Worm (Caenorhabditis elegans) whole organism, early embryonic: ENCODE data around the gene T14G11.1.

Source experiments
- B0310.2 ChIP-seq: sonication (generic microtip); optimal IDR thresholded peaks from 2 replicates; lab custom pipeline; 2016; ENCODE audit warnings: mild to moderate bottlenecking, missing genetic modification characterization, missing compliant biosample characterization
- F13C5.2 ChIP-seq: sonication (generic microtip); optimal IDR thresholded peaks from 2 replicates; lab custom pipeline; 2017; ENCODE audit warnings: mild to moderate bottlenecking, missing genetic modification characterization, inconsistent platforms, missing compliant biosample characterization
- aly-1 ChIP-seq: sonication (generic microtip); optimal IDR thresholded peaks from 2 replicates; lab custom pipeline; 2016; ENCODE audit warnings: missing genetic modification characterization, missing compliant biosample characterization
- ama-1 ChIP-seq: fragments of 150-350 bp; optimal IDR thresholded peaks from 2 replicates; lab custom pipeline; 2014
- ceh-13 ChIP-seq: fragments of 200-800 bp; sonication (Bioruptor generic); optimal IDR thresholded peaks from 2 replicates; lab custom pipeline; 2018; ENCODE audit warnings: mild to moderate bottlenecking, missing genetic modification characterization, missing compliant biosample characterization
- ceh-36 ChIP-seq: sonication (generic microtip); optimal IDR thresholded peaks from 2 replicates; lab custom pipeline; 2016; ENCODE audit warnings: missing genetic modification characterization, inconsistent platforms, missing compliant biosample characterization
- ets-7 ChIP-seq: sonication (generic microtip); optimal IDR thresholded peaks from 2 replicates; lab custom pipeline; 2016; ENCODE audit warnings: missing genotype, missing genetic modification characterization, missing compliant biosample characterization
- flt-1 ChIP-seq: fragments of 200-800 bp; sonication (Bioruptor generic); IDR thresholded peaks from 2 replicates; pipeline ENCODE4 v1.3.6; 2022; ENCODE audit warnings: missing genetic modification characterization, missing compliant biosample characterization
- hmbx-1 ChIP-seq: sonication (generic microtip); optimal IDR thresholded peaks from 2 replicates; lab custom pipeline; 2016; ENCODE audit warnings: mild to moderate bottlenecking, missing genetic modification characterization, missing compliant biosample characterization
- hmg-4 ChIP-seq: fragments of 200-800 bp; sonication (Bioruptor generic); optimal IDR thresholded peaks from 2 replicates; lab custom pipeline; 2018; ENCODE audit warnings: mild to moderate bottlenecking, missing genetic modification characterization, missing compliant biosample characterization
- hnd-1 ChIP-seq: sonication (generic microtip); optimal IDR thresholded peaks from 2 replicates; lab custom pipeline; 2016; ENCODE audit warnings: missing genetic modification characterization, missing compliant biosample characterization
- pes-1 ChIP-seq: fragments of 200-800 bp; sonication (Bioruptor generic); IDR thresholded peaks from 2 replicates; pipeline ENCODE4 v1.3.6; 2022; ENCODE audit warnings: missing genetic modification reagents, missing genetic modification characterization, missing compliant biosample characterization
- scrt-1 ChIP-seq: fragments of 200-800 bp; sonication (Bioruptor generic); IDR thresholded peaks from 2 replicates; pipeline ENCODE4 v1.3.6; 2022; ENCODE audit warnings: missing genetic modification characterization, missing compliant biosample characterization
- sea-1 ChIP-seq: fragments of 200-800 bp; sonication (Bioruptor generic); conservative IDR thresholded peaks from 2 replicates; pipeline ENCODE4 v1.3.6; 2022; ENCODE audit warnings: missing genetic modification characterization, missing compliant biosample characterization
- tbx-11 ChIP-seq: fragments of 200-800 bp; sonication (Bioruptor generic); IDR thresholded peaks from 2 replicates; pipeline ENCODE4 v1.3.6; 2022; ENCODE audit warnings: missing genetic modification characterization, missing compliant biosample characterization
- tbx-37 ChIP-seq: fragments of 200-800 bp; sonication (Bioruptor generic); conservative IDR thresholded peaks from 2 replicates; pipeline ENCODE4 v1.3.6; 2022; ENCODE audit warnings: missing genetic modification reagents, missing genetic modification characterization, missing compliant biosample characterization
- tra-4 ChIP-seq: sonication (generic microtip); optimal IDR thresholded peaks from 2 replicates; lab custom pipeline; 2017; ENCODE audit warnings: missing genetic modification characterization, missing compliant biosample characterization

The T14G11.1 gene

ce11 chrX:2709183-2709582 lies 20.4 kb downstream of the T14G11.1 start:
- TF ChIP-seq tbx-37 (GFP tag; lab: Robert Waterston, UW) (no peak), B0310.2 (tag; lab: Kevin White, UChicago) (no peak), hmg-4 (GFP tag; lab: Kevin White, UChicago) (no peak), pes-1 (GFP tag; lab: Robert Waterston, UW) (no peak)

- TF ChIP-seq ceh-36 (tag; lab: Kevin White, UChicago) (no peak), hmbx-1 (tag; lab: Kevin White, UChicago) (no peak), aly-1 (tag; lab: Kevin White, UChicago) (no peak), ets-7 (no peak), hmg-4 (GFP tag; lab: Kevin White, UChicago) (no peak), sea-1 (GFP tag; lab: Robert Waterston, UW) (no peak), tra-4 (no peak), scrt-1 (GFP tag; lab: Robert Waterston, UW) (no peak), F13C5.2 (tag; lab: Kevin White, UChicago) (no peak), hnd-1 (tag; lab: Kevin White, UChicago) (no peak), tbx-37 (GFP tag; lab: Robert Waterston, UW) (no peak), flt-1 (GFP tag; lab: Robert Waterston, UW) (no peak), ama-1 (lab: Kevin White, UChicago) (no peak), ceh-13 (GFP tag; lab: Kevin White, UChicago) (no peak), B0310.2 (tag; lab: Kevin White, UChicago) (no peak), tbx-11 (GFP tag; lab: Robert Waterston, UW) (no peak)
Measured at ce11 chrX:2712984-2713383, 24.2 kb downstream of the T14G11.1 start.

- TF ChIP-seq flt-1 (GFP tag; lab: Robert Waterston, UW) (no peak), tbx-11 (GFP tag; lab: Robert Waterston, UW) (no peak), hmbx-1 (tag; lab: Kevin White, UChicago) (no peak), ama-1 (lab: Kevin White, UChicago) (no peak), ceh-13 (GFP tag; lab: Kevin White, UChicago) (no peak), F13C5.2 (tag; lab: Kevin White, UChicago) (no peak), aly-1 (tag; lab: Kevin White, UChicago) (no peak), tbx-37 (GFP tag; lab: Robert Waterston, UW) (no peak), sea-1 (GFP tag; lab: Robert Waterston, UW) (no peak), hnd-1 (tag; lab: Kevin White, UChicago) (no peak)
Measured at ce11 chrX:2727681-2728080, 38.9 kb downstream of the T14G11.1 start.

ce11 chrX:2729857-2730256 lies 41.1 kb downstream of the T14G11.1 start:
- TF ChIP-seq sea-1 (GFP tag; lab: Robert Waterston, UW) (no peak), flt-1 (GFP tag; lab: Robert Waterston, UW) (no peak), hnd-1 (tag; lab: Kevin White, UChicago) (no peak), aly-1 (tag; lab: Kevin White, UChicago) (no peak), B0310.2 (tag; lab: Kevin White, UChicago) (no peak), ceh-13 (GFP tag; lab: Kevin White, UChicago) (no peak), hmbx-1 (tag; lab: Kevin White, UChicago) (no peak), ets-7 (no peak), scrt-1 (GFP tag; lab: Robert Waterston, UW) (no peak), hmg-4 (GFP tag; lab: Kevin White, UChicago) (no peak), pes-1 (GFP tag; lab: Robert Waterston, UW) (no peak), F13C5.2 (tag; lab: Kevin White, UChicago) (no peak), tbx-11 (GFP tag; lab: Robert Waterston, UW) (no peak), ama-1 (lab: Kevin White, UChicago) (no peak), tra-4 (no peak), tbx-37 (GFP tag; lab: Robert Waterston, UW) (no peak), ceh-36 (tag; lab: Kevin White, UChicago) (no peak)

ce11 chrX:2731416-2731815 lies 42.6 kb downstream of the T14G11.1 start:
- no peak for TF ChIP-seq tbx-37 (GFP tag; lab: Robert Waterston, UW)
- peak; percentile 61 for TF ChIP-seq hmg-4 (GFP tag; lab: Kevin White, UChicago)
- no peak for TF ChIP-seq hnd-1 (tag; lab: Kevin White, UChicago)
- TF ChIP-seq scrt-1 (GFP tag; lab: Robert Waterston, UW) = no peak
